Worm (Caenorhabditis elegans) whole organism, L1 larva: ENCODE data around the gene clec-125.

Source experiments
- Y116A8C.19 ChIP-seq: sonication (generic microtip); optimal IDR thresholded peaks from 2 replicates; lab custom pipeline; 2016; ENCODE audit warnings: missing compliant biosample characterization, missing genetic modification characterization, borderline replicate concordance
- ceh-63 ChIP-seq: fragments of 200-800 bp; sonication (Bioruptor generic); optimal IDR thresholded peaks from 2 replicates; lab custom pipeline; 2018; ENCODE audit warnings: mild to moderate bottlenecking, missing genetic modification characterization, missing compliant biosample characterization
- ceh-8 ChIP-seq: fragments of 200-800 bp; sonication (Bioruptor generic); optimal IDR thresholded peaks from 2 replicates; lab custom pipeline; 2018; ENCODE audit warnings: mild to moderate bottlenecking, missing genetic modification characterization, moderate library complexity, missing compliant biosample characterization
- ceh-82 ChIP-seq, 3 experiments: fragments of 150-350 bp in 1 of 3; sonication (generic microtip) in 2 of 3; optimal IDR thresholded peaks; 2 replicates each; lab custom pipeline; 2014 to 2017; ENCODE audit warnings: missing biosample characterization in 3 of 3, missing genetic modification characterization in 3 of 3
- ceh-88 ChIP-seq: fragments of 200-800 bp; sonication (Bioruptor generic); IDR thresholded peaks from 2 replicates; pipeline ENCODE4 v1.3.6; 2022; ENCODE audit warnings: missing genetic modification characterization, missing compliant biosample characterization
- dpl-1 ChIP-seq, 3 experiments: fragments of 150-350 bp in 2 of 3; sonication (generic microtip) in 1 of 3; optimal IDR thresholded peaks; 2 replicates each; lab custom pipeline; 2014 to 2017; ENCODE audit warnings: missing biosample characterization in 3 of 3, missing genetic modification characterization in 3 of 3, missing genetic modification reagents in 3 of 3
- efl-1 ChIP-seq, 4 experiments: fragments of 150-350 bp; optimal IDR thresholded peaks in 3 of 4; peaks in 1 of 4; 1 replicate in 1 of 4; 2 replicates in 3 of 4; lab custom pipeline; 2014; ENCODE audit warnings: missing biosample characterization in 2 of 4, missing genetic modification characterization in 2 of 4, missing genetic modification reagents in 2 of 4
- egl-13 ChIP-seq: sonication (generic microtip); optimal IDR thresholded peaks from 2 replicates; lab custom pipeline; 2016; ENCODE audit warnings: missing genotype, missing genetic modification reagents, missing genetic modification characterization, missing compliant biosample characterization
- egl-27 ChIP-seq, 2 experiments: fragments of 150-350 bp in 1 of 2; sonication (generic microtip); optimal IDR thresholded peaks; 3 replicates each; lab custom pipeline; 2017 to 2018; ENCODE audit warnings: missing biosample characterization in 2 of 2, missing genetic modification characterization in 2 of 2, missing genetic modification reagents in 2 of 2
- elt-2 ChIP-seq: sonication (generic microtip); optimal IDR thresholded peaks from 2 replicates; lab custom pipeline; 2016; ENCODE audit warnings: missing genetic modification characterization, mild to moderate bottlenecking, inconsistent platforms, missing compliant biosample characterization, missing genetic modification reagents
- fkh-10 ChIP-seq: sonication (generic microtip); optimal IDR thresholded peaks from 2 replicates; lab custom pipeline; 2017; ENCODE audit warnings: missing biosample characterization, missing genetic modification reagents, missing genetic modification characterization
- fkh-4 ChIP-seq: sonication (generic microtip); optimal IDR thresholded peaks from 2 replicates; lab custom pipeline; 2016; ENCODE audit warnings: missing compliant biosample characterization, missing genetic modification characterization, borderline replicate concordance
- fkh-8 ChIP-seq: sonication (generic microtip); optimal IDR thresholded peaks from 2 replicates; lab custom pipeline; 2016; ENCODE audit warnings: mild to moderate bottlenecking, missing genetic modification characterization, missing compliant biosample characterization
- jun-1 ChIP-seq: fragments of 150-350 bp; optimal IDR thresholded peaks from 2 replicates; lab custom pipeline; 2014; ENCODE audit warnings: missing biosample characterization, missing genetic modification reagents, missing genetic modification characterization
- lin-13 ChIP-seq: fragments of 150-350 bp; optimal IDR thresholded peaks from 2 replicates; lab custom pipeline; 2014; ENCODE audit warnings: missing biosample characterization, missing genetic modification reagents, missing genetic modification characterization
- lin-35 ChIP-seq, 2 experiments: fragments of 150-350 bp; optimal IDR thresholded peaks; 2 replicates each; lab custom pipeline; 2014; ENCODE audit warnings: missing biosample characterization in 2 of 2, missing genetic modification characterization in 2 of 2, missing genetic modification reagents in 2 of 2
- lin-39 ChIP-seq: fragments of 150-350 bp; optimal IDR thresholded peaks from 2 replicates; lab custom pipeline; 2014; ENCODE audit warnings: missing biosample characterization, missing genetic modification reagents, missing genetic modification characterization
- lsy-2 ChIP-seq, 2 experiments: fragments of 150-350 bp; optimal IDR thresholded peaks; 2 replicates each; lab custom pipeline; 2014; ENCODE audit warnings: missing biosample characterization in 2 of 2, missing genetic modification characterization in 2 of 2
- mab-9 ChIP-seq: fragments of 200-800 bp; sonication (Bioruptor generic); IDR thresholded peaks from 2 replicates; pipeline ENCODE4 v1.3.6; 2022; ENCODE audit warnings: missing genetic modification reagents, missing genetic modification characterization, missing compliant biosample characterization
- mef-2 ChIP-seq: fragments of 150-350 bp; optimal IDR thresholded peaks from 2 replicates; lab custom pipeline; 2014; ENCODE audit warnings: missing biosample characterization, missing genetic modification characterization
- mep-1 ChIP-seq: fragments of 150-350 bp; optimal IDR thresholded peaks from 2 replicates; lab custom pipeline; 2014; ENCODE audit warnings: missing biosample characterization, missing genetic modification characterization
- nhr-11 ChIP-seq: fragments of 150-350 bp; optimal IDR thresholded peaks from 2 replicates; lab custom pipeline; 2014; ENCODE audit warnings: missing biosample characterization, missing genetic modification characterization
- nhr-19 ChIP-seq: fragments of 200-800 bp; sonication (Bioruptor generic); conservative IDR thresholded peaks from 2 replicates; pipeline ENCODE4 v1.3.6; 2022; ENCODE audit warnings: missing genetic modification characterization, missing compliant biosample characterization
- nhr-20 ChIP-seq: sonication (generic microtip); optimal IDR thresholded peaks from 2 replicates; lab custom pipeline; 2016; ENCODE audit warnings: mild to moderate bottlenecking, missing genetic modification characterization, missing compliant biosample characterization
- nhr-28 ChIP-seq: fragments of 150-350 bp; optimal IDR thresholded peaks from 2 replicates; lab custom pipeline; 2014; ENCODE audit warnings: missing biosample characterization, missing genetic modification characterization
- nhr-71 ChIP-seq: sonication (generic microtip); optimal IDR thresholded peaks from 2 replicates; lab custom pipeline; 2016; ENCODE audit warnings: mild to moderate bottlenecking, missing genetic modification characterization, moderate library complexity, missing compliant biosample characterization
- nhr-85 ChIP-seq: sonication (generic microtip); peaks from one replicate; lab custom pipeline; 2016; ENCODE audit warnings: missing genetic modification characterization, inconsistent platforms, missing compliant biosample characterization
- nhr-90 ChIP-seq: sonication (generic microtip); optimal IDR thresholded peaks from 2 replicates; lab custom pipeline; 2016; ENCODE audit warnings: mild to moderate bottlenecking, missing genetic modification characterization, missing compliant biosample characterization; ENCODE audit not compliant: poor library complexity
- pag-3 ChIP-seq: sonication (generic microtip); optimal IDR thresholded peaks from 2 replicates; lab custom pipeline; 2017; ENCODE audit warnings: missing genetic modification characterization, mild to moderate bottlenecking, missing compliant biosample characterization, antibody characterized with exemption, borderline replicate concordance; ENCODE audit not compliant: insufficient read depth
- rnt-1 ChIP-seq: sonication (generic microtip); optimal IDR thresholded peaks from 2 replicates; lab custom pipeline; 2016; ENCODE audit warnings: mild to moderate bottlenecking, missing genetic modification characterization, moderate library complexity, missing compliant biosample characterization
- skn-1 ChIP-seq: fragments of 150-350 bp; optimal IDR thresholded peaks from 2 replicates; lab custom pipeline; 2014; ENCODE audit warnings: missing biosample characterization, missing genetic modification characterization
- snpc-4 ChIP-seq: fragments of 150-350 bp; optimal IDR thresholded peaks from 2 replicates; lab custom pipeline; 2014; ENCODE audit warnings: missing biosample characterization, missing genetic modification characterization
- sup-37 ChIP-seq: fragments of 200-800 bp; sonication (Bioruptor generic); optimal IDR thresholded peaks from 2 replicates; lab custom pipeline; 2018; ENCODE audit warnings: mild to moderate bottlenecking, missing genetic modification characterization, missing compliant biosample characterization
- swsn-7 ChIP-seq: sonication (generic microtip); optimal IDR thresholded peaks from 2 replicates; lab custom pipeline; 2016; ENCODE audit warnings: missing genetic modification characterization, missing compliant biosample characterization
- tbx-2 ChIP-seq: sonication (generic microtip); optimal IDR thresholded peaks from 2 replicates; lab custom pipeline; 2016; ENCODE audit warnings: missing genetic modification characterization, missing compliant biosample characterization
- unc-98 ChIP-seq: fragments of 200-800 bp; sonication (Bioruptor generic); IDR thresholded peaks from 2 replicates; pipeline ENCODE4 v1.3.6; 2022; ENCODE audit warnings: missing genetic modification characterization, missing compliant biosample characterization
- ztf-11 ChIP-seq, 2 experiments: sonication (generic microtip); optimal IDR thresholded peaks; 2 replicates each; lab custom pipeline; 2016 to 2017; ENCODE audit warnings: missing genetic modification characterization in 2 of 2, missing biosample characterization in 1 of 2, missing compliant biosample characterization in 1 of 2
- ztf-4 ChIP-seq: fragments of 150-350 bp; optimal IDR thresholded peaks from 2 replicates; lab custom pipeline; 2014; ENCODE audit warnings: missing biosample characterization, missing genetic modification characterization

Gene clec-125

DNA sequence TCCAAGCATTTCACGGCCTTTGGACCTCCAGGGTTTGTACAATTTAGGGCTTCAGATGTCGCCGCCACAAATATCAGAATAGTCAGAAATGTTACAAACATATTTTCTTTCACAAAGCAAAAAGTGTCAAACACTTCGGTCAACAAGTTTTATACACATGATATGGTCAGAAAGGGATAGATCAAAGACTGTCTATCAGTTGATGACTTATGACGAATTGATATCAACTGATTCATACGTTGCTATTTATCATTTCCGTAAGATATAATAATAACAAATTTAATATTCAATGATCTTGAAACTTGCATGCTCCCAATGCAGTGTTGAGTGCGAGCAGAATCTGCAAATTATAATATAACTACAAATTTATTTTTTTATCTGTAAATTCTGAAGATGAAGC, 44.8 kb downstream of the clec-125 start, which contains the start of gene W10G11.1:
TSS of gene W10G11.1 (minus strand) at position 101 of the 400 bp plus-strand sequence.
- TF ChIP-seq ceh-63 (GFP tag; lab: Kevin White, UChicago) (no peak), unc-98 (GFP tag; lab: Robert Waterston, UW) (no peak), ceh-82 (tag; optimal IDR thresholded peaks at IDR 0.05; lab: Kevin White, UChicago) (no peak), pag-3 (tag; lab: Kevin White, UChicago) (no peak), fkh-4 (no peak), efl-1 (optimal IDR thresholded peaks at IDR 0.05; lab: Kevin White, UChicago) (no peak), efl-1 (GFP tag; optimal IDR thresholded peaks at IDR 0.05 in 1 of 2; lab: Kevin White, UChicago) (no peak)

DNA sequence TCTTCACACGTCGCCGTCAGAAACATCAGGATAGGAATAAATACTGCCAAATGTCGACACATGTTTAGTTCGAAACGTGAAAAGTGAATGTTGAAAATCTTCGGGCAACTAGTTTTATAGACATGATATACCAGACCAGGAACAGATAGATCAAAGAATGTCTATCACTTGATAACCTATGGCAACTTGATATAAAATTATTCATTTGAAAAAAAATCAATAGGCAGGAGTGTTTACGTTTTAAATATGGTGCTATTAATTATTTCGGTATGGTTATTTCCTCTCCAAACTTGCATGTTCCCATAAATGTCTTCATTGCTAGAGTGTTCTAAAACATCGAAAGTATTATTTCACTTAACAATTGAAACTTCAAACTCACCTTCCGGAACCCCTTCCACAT, 45.8 kb downstream of the clec-125 start, which contains the start of gene W10G11.2:
TSS of gene W10G11.2 (minus strand) at position 101 of the 400 bp plus-strand sequence.
- TF ChIP-seq sup-37 (GFP tag; lab: Kevin White, UChicago) (no peak), lin-13 (GFP tag; lab: Kevin White, UChicago) (no peak), Y116A8C.19 (tag; lab: Kevin White, UChicago) (no peak)
- TF ChIP-seq, all 84 proteins: peak for 0

DNA sequence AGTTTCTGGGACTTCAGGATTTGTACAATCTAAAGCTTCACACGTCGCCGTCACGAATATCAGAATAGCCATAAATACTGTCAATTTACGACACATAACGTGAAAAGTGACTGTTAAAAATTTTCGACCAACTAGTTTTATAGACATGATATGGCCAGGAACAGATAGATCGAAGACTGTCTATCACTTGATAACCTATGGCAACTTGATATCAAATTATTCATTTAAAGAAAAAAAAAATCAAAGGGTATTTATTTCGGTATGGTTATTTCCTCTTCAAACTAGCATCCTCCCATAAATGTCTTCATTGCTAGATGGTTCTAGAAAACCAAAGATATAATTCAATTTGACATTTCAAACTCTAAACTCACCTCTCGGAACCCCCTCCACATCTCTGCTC, 46.6 kb downstream of the clec-125 start, which contains the start of gene W10G11.3:
TSS of gene W10G11.3 (minus strand) at position 101 of the 400 bp plus-strand sequence.
- TF ChIP-seq ceh-8 (GFP tag; lab: Kevin White, UChicago) = no peak
- TF ChIP-seq nhr-19 = no peak
- no peak for TF ChIP-seq ztf-4 (tag; lab: Kevin White, UChicago)
- TF ChIP-seq nhr-71 (tag; lab: Kevin White, UChicago) = no peak
- no peak for TF ChIP-seq ceh-82 (tag; optimal IDR thresholded peaks at IDR 0.05; lab: Kevin White, UChicago)
- TF ChIP-seq jun-1 (tag; lab: Kevin White, UChicago) = no peak
- TF ChIP-seq skn-1 = no peak
- TF ChIP-seq egl-13 (tag; lab: Kevin White, UChicago) = no peak
- no peak for TF ChIP-seq snpc-4 (tag; lab: Kevin White, UChicago)
- TF ChIP-seq mab-9 (GFP tag; lab: Robert Waterston, UW) = no peak
- TF ChIP-seq nhr-28 = no peak
- TF ChIP-seq ceh-88 = no peak
- TF ChIP-seq nhr-11 = no peak
- no peak for TF ChIP-seq fkh-4
- no peak for TF ChIP-seq ztf-11 (tag; optimal IDR thresholded peaks at IDR 0.05; lab: Kevin White, UChicago)
- TF ChIP-seq lin-39 (tag; lab: Kevin White, UChicago) = no peak
- TF ChIP-seq fkh-10 = no peak
- TF ChIP-seq tbx-2 = no peak
- TF ChIP-seq lin-13 (GFP tag; lab: Kevin White, UChicago) = no peak
- TF ChIP-seq mef-2 = no peak
- TF ChIP-seq, all 84 proteins: peak for 0

DNA sequence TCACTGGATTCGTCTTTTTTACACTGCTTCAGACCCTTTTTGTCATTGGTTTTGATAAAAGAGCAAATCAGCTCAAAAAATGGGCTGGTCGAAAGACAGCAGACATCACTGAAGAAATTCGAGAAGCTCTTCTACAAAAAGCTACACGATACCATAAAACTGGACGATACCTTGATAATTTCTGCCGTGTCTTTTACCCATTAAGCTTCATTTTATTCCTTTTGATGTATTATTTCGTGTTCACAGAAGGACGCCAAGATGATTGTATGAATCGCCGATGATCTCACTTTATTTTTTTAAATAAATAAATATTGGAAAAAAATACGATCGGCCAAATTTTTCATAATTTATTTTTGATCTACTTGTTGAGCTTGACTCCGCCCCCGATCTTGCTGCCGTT, 51.3 kb downstream of the clec-125 start:
- TF ChIP-seq egl-27 (tag; optimal IDR thresholded peaks at IDR 0.05; lab: Kevin White, UChicago) (no peak), dpl-1 (GFP tag; optimal IDR thresholded peaks at IDR 0.05; lab: Kevin White, UChicago) (no peak), ceh-82 (tag; optimal IDR thresholded peaks at IDR 0.05; lab: Kevin White, UChicago) (no peak), mep-1 (tag; lab: Kevin White, UChicago) (no peak), lsy-2 (tag; optimal IDR thresholded peaks at IDR 0.05; lab: Kevin White, UChicago) (no peak)

DNA sequence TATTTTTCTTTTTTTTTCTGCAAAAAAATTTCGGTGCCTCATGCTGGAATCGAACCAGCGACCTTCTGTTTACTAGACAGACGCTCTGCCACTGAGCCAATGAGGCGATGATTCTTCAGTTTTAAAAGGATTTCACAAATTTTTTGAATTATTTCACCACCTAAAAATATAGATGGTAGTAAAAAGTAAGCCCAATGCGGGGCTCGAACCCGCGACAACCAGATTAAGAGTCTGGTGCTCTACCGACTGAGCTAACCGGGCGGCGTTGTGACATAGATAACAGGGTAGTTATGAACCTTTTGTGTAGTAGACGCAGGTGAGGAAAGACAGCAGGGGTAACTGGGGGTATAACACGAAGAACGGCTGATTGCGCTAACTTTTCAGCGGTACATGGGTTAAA, 51.8 kb downstream of the clec-125 start:
- TF ChIP-seq swsn-7 (tag; lab: Kevin White, UChicago) (peak; percentile 11), fkh-8 (tag; lab: Kevin White, UChicago) (peak; percentile 17), elt-2 (tag; lab: Kevin White, UChicago) (peak; percentile 34), nhr-90 (tag; lab: Kevin White, UChicago) (peak; percentile 58), rnt-1 (tag; lab: Kevin White, UChicago) (peak; percentile 50), nhr-20 (peak; percentile 45), nhr-19 (peak; percentile 37), dpl-1 (GFP tag; optimal IDR thresholded peaks at IDR 0.05; lab: Kevin White, UChicago) (peak in 1 of 3 experiments; percentile 12), ceh-82 (tag; optimal IDR thresholded peaks at IDR 0.05; lab: Kevin White, UChicago) (peak in 1 of 3 experiments; percentile 21), nhr-85 (tag; lab: Kevin White, UChicago) (peak; percentile 70), lin-35 (GFP tag; optimal IDR thresholded peaks at IDR 0.05; lab: Kevin White, UChicago) (peak in 1 of 2 experiments; percentile 24), efl-1 (optimal IDR thresholded peaks at IDR 0.05; lab: Kevin White, UChicago) (peak; percentile 14 to 29), efl-1 (GFP tag; optimal IDR thresholded peaks at IDR 0.05 in 1 of 2; lab: Kevin White, UChicago) (peak in 1 of 2 experiments; percentile 91)
